Worm (Caenorhabditis elegans): Measurements from ENCODE around the gene F37A8.5.

- TF ChIP-seq dao-5 (tag; optimal IDR thresholded peaks at IDR 0.05) = no peak
- TF ChIP-seq W03F9.2 (tag; optimal IDR thresholded peaks at IDR 0.05) = no peak
- TF ChIP-seq him-1 (tag; optimal IDR thresholded peaks at IDR 0.05) = no peak
Observed at ce11 chrIII:3969133-3969532, 12.7 kb downstream of the F37A8.5 start.
